Worm (Caenorhabditis elegans): ENCODE results near the gene frpr-10.

The frpr-10 gene

ce11 chrIV:7931873-7932272 lies 25.7 kb upstream of the frpr-10 start:
- TF ChIP-seq php-3 (GFP tag; IDR thresholded peaks at IDR 0.05) (no peak), unc-62 (GFP tag; optimal IDR thresholded peaks at IDR 0.05 in 1 of 2) (peak in 1 of 2 experiments; percentile 92), unc-62 (tag; optimal IDR thresholded peaks at IDR 0.05) (no peak)

- no peak for TF ChIP-seq zip-11 (GFP tag; IDR thresholded peaks at IDR 0.05)
- no peak for TF ChIP-seq fos-1 (tag; optimal IDR thresholded peaks at IDR 0.05)
- TF ChIP-seq F37D6.2 (tag; optimal IDR thresholded peaks at IDR 0.05): no peak
Measured at ce11 chrIV:7933733-7934132, 23.9 kb upstream of the frpr-10 start, which contains the start of gene bbs-2. Gene bbs-2, plus strand, starts transcription at chrIV:7934033.

- TF ChIP-seq lsy-2 (tag; optimal IDR thresholded peaks at IDR 0.05) (no peak), attf-4 (tag; optimal IDR thresholded peaks at IDR 0.05) (no peak), fkh-10 (GFP tag; optimal IDR thresholded peaks at IDR 0.05) (no peak), ceh-44 (GFP tag; IDR thresholded peaks at IDR 0.05) (no peak), daf-12 (tag; optimal IDR thresholded peaks at IDR 0.05) (no peak), mxl-2 (GFP tag; conservative IDR thresholded peaks at IDR 0.05) (no peak), pha-4 (GFP tag; IDR thresholded peaks at IDR 0.05) (no peak), pha-4 (tag; optimal IDR thresholded peaks at IDR 0.05) (no peak), egl-27 (tag; optimal IDR thresholded peaks at IDR 0.05) (no peak), hlh-11 (tag; optimal IDR thresholded peaks at IDR 0.05) (no peak), T26A8.4 (GFP tag; IDR thresholded peaks at IDR 0.05) (no peak), ceh-28 (tag; optimal IDR thresholded peaks at IDR 0.05) (no peak), zip-11 (GFP tag; IDR thresholded peaks at IDR 0.05) (no peak), gei-8 (GFP tag; optimal IDR thresholded peaks at IDR 0.05) (no peak), lim-7 (GFP tag; IDR thresholded peaks at IDR 0.05) (no peak), cey-2 (tag; optimal IDR thresholded peaks at IDR 0.05; ENCODE audit: borderline replicate concordance, insufficient read depth) (no peak), nhr-6 (tag; optimal IDR thresholded peaks at IDR 0.05) (no peak)
Measured at ce11 chrIV:7938834-7939233, 18.8 kb upstream of the frpr-10 start, which contains the start of gene F20D12.7. Gene F20D12.7, minus strand, starts transcription at chrIV:7938934.

ce11 chrIV:7940919-7941318 lies 16.7 kb upstream of the frpr-10 start, which contains the start of gene exc-9:
Gene exc-9, minus strand, starts transcription at chrIV:7941019.
- TF ChIP-seq mxl-3 (GFP tag; optimal IDR thresholded peaks at IDR 0.05) (no peak), lin-1 (GFP tag; IDR thresholded peaks at IDR 0.05) (no peak), dmd-8 (GFP tag; IDR thresholded peaks at IDR 0.05) (no peak), daf-12 (tag; optimal IDR thresholded peaks at IDR 0.05) (no peak), dmd-6 (GFP tag; IDR thresholded peaks at IDR 0.05) (no peak), unc-62 (GFP tag; optimal IDR thresholded peaks at IDR 0.05 in 1 of 2) (no peak), unc-62 (tag; optimal IDR thresholded peaks at IDR 0.05) (no peak), hlh-30 (tag; optimal IDR thresholded peaks at IDR 0.05; ENCODE audit: insufficient read depth) (no peak), tra-1 (GFP tag; IDR thresholded peaks at IDR 0.05) (no peak)

- peak in 1 of 2 experiments; percentile 61 for TF ChIP-seq unc-62 (GFP tag; optimal IDR thresholded peaks at IDR 0.05 in 1 of 2)
- TF ChIP-seq unc-62 (tag; optimal IDR thresholded peaks at IDR 0.05): no peak
- TF ChIP-seq zag-1 (tag; optimal IDR thresholded peaks at IDR 0.05): no peak
- peak; percentile 57 for TF ChIP-seq hlh-30 (tag; optimal IDR thresholded peaks at IDR 0.05; ENCODE audit: insufficient read depth)
- TF ChIP-seq mep-1 (tag; optimal IDR thresholded peaks at IDR 0.05): peak; percentile 28
- TF ChIP-seq unc-39 (tag; optimal IDR thresholded peaks at IDR 0.05): no peak
- TF ChIP-seq daf-19 (GFP tag; conservative IDR thresholded peaks at IDR 0.05): no peak
- TF ChIP-seq mdt-29 (GFP tag; IDR thresholded peaks at IDR 0.05): no peak
- no peak for TF ChIP-seq madf-9 (GFP tag; conservative IDR thresholded peaks at IDR 0.05)
Measured at ce11 chrIV:7943272-7943671, 14.3 kb upstream of the frpr-10 start.

Data from whole organism, L4 larva.